Worm (Caenorhabditis elegans) whole organism, midembryonic: ENCODE measurements around the gene F36A4.3.

Source experiments
- T22C8.4 ChIP-seq: fragments of 200-800 bp; sonication (Bioruptor generic); IDR thresholded peaks from 2 replicates; pipeline ENCODE4 v1.3.6; 2022; ENCODE audit warnings: missing genetic modification characterization, missing compliant biosample characterization
- cog-1 ChIP-seq: sonication (generic microtip); optimal IDR thresholded peaks from 2 replicates; lab custom pipeline; 2016; ENCODE audit warnings: missing genetic modification characterization, missing compliant biosample characterization
- flt-1 ChIP-seq: fragments of 200-800 bp; sonication (Bioruptor generic); IDR thresholded peaks from 2 replicates; pipeline ENCODE4 v1.3.6; 2022; ENCODE audit warnings: missing genetic modification characterization, missing compliant biosample characterization
- klf-2 ChIP-seq: fragments of 200-800 bp; sonication (Bioruptor generic); conservative IDR thresholded peaks from 2 replicates; pipeline ENCODE4 v1.3.6; 2022; ENCODE audit warnings: missing genetic modification reagents, missing genetic modification characterization, missing compliant biosample characterization
- med-1 ChIP-seq: sonication (generic microtip); optimal IDR thresholded peaks from 2 replicates; lab custom pipeline; 2017; ENCODE audit warnings: missing genetic modification characterization, mild to moderate bottlenecking, missing compliant biosample characterization, antibody characterized with exemption, missing genetic modification reagents; ENCODE audit not compliant: insufficient read depth
- ref-1 ChIP-seq: fragments of 200-800 bp; sonication (Bioruptor generic); conservative IDR thresholded peaks from 2 replicates; pipeline ENCODE4 v1.3.6; 2022; ENCODE audit warnings: missing genetic modification reagents, missing genetic modification characterization, missing compliant biosample characterization
- tab-1 ChIP-seq: fragments of 200-800 bp; sonication (Bioruptor generic); IDR thresholded peaks from 2 replicates; pipeline ENCODE4 v1.3.6; 2022; ENCODE audit warnings: missing genetic modification characterization, missing compliant biosample characterization
- ztf-23 ChIP-seq: fragments of 200-800 bp; sonication (Bioruptor generic); IDR thresholded peaks from 2 replicates; pipeline ENCODE4 v1.3.6; 2022; ENCODE audit warnings: missing genetic modification reagents, missing genetic modification characterization, missing compliant biosample characterization
- ztf-29 ChIP-seq: fragments of 200-800 bp; sonication (Bioruptor generic); IDR thresholded peaks from 2 replicates; pipeline ENCODE4 v1.3.6; 2022; ENCODE audit warnings: missing genetic modification reagents, missing genetic modification characterization, missing compliant biosample characterization

Gene F36A4.3

DNA sequence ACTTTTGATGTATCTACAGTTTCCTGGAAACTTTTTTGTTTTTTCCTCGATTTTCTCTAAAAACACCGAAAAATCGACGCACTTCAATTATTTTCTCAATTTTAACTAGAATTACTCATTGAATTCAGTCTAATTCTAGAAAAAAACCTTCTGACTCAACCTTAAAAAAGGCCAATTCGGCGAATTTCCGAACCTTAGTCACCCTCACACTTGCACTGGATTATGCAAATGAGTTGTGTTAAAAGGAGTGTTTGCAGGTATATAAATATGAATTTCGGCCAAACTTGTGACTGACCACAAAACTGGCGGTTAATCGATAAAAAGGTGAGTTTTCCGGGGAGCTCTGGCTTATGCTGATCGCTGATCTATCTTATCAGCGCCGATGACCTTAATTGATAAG lies 22.9 kb upstream of the F36A4.3 start, which contains the start of gene ttr-20:
ttr-20 (plus strand) TSS at position 301 of the 400 bp plus-strand sequence.
- TF ChIP-seq med-1 (GFP tag; lab: Kevin White, UChicago) (no peak), ztf-23 (GFP tag; lab: Robert Waterston, UW) (no peak), ztf-29 (GFP tag; lab: Robert Waterston, UW) (no peak), T22C8.4 (GFP tag; lab: Robert Waterston, UW) (no peak)

DNA sequence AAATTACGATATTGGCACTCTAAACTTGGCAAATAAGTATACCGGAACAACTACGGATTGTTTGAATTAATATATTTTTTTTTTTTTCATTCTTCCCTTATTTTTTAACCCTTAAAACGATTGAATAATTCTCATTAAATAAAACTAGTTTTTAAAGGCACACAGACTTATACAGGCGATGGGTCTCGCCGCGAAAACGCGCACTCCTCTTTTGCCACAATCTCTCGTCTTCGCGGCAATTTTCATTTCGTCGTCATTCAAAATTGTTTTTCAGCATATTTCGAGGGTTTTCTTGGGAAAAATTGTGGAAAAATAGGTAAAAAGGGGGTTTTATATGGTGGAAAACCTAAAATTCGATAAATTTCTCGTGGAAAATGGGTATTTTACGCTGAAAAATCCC lies 22.1 kb upstream of the F36A4.3 start:
- TF ChIP-seq med-1 (GFP tag; lab: Kevin White, UChicago) (no peak), ref-1 (GFP tag; lab: Robert Waterston, UW) (no peak), klf-2 (GFP tag; lab: Robert Waterston, UW) (no peak), tab-1 (GFP tag; lab: Robert Waterston, UW) (no peak), T22C8.4 (GFP tag; lab: Robert Waterston, UW) (no peak), ztf-29 (GFP tag; lab: Robert Waterston, UW) (no peak), flt-1 (GFP tag; lab: Robert Waterston, UW) (no peak), ztf-23 (GFP tag; lab: Robert Waterston, UW) (no peak), cog-1 (tag; lab: Kevin White, UChicago) (no peak)

ce11 chrIV:4247770-4248169 lies 21.6 kb upstream of the F36A4.3 start, which contains the start of gene ama-1:
TSS of gene ama-1 (plus strand) at chrIV:4248070.
- TF ChIP-seq tab-1 (GFP tag; lab: Robert Waterston, UW) (no peak), ztf-29 (GFP tag; lab: Robert Waterston, UW) (no peak), med-1 (GFP tag; lab: Kevin White, UChicago) (no peak), cog-1 (tag; lab: Kevin White, UChicago) (no peak), ref-1 (GFP tag; lab: Robert Waterston, UW) (no peak), flt-1 (GFP tag; lab: Robert Waterston, UW) (no peak), T22C8.4 (GFP tag; lab: Robert Waterston, UW) (no peak), klf-2 (GFP tag; lab: Robert Waterston, UW) (no peak), ztf-23 (GFP tag; lab: Robert Waterston, UW) (no peak)

DNA sequence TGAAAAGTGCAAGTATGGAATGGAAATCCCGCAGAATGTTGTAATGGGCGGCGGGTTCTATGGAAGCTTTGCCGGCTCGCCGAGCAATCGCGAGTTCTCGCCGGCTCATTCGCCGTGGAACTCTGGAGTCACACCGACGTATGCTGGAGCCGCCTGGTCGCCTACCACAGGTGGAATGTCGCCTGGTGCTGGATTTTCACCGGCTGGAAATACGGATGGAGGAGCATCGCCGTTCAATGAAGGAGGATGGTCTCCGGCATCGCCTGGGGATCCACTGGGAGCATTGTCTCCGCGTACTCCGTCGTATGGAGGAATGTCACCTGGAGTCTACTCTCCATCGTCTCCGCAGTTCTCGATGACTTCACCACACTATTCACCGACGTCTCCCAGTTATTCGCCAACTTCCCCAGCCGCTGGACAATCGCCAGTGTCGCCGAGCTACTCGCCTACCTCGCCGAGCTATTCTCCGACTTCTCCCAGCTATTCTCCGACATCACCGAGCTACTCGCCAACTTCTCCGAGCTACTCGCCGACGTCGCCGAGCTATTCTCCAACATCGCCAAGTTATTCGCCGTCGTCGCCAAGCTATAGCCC lies 14.3 kb upstream of the F36A4.3 start:
- TF ChIP-seq tab-1 (GFP tag; lab: Robert Waterston, UW): no peak
- TF ChIP-seq med-1 (GFP tag; lab: Kevin White, UChicago): no peak
- TF ChIP-seq T22C8.4 (GFP tag; lab: Robert Waterston, UW): no peak
- 0 out of 2 replicates have a peak, but pooled peaks have one; percentile 37 for TF ChIP-seq klf-2 (GFP tag; lab: Robert Waterston, UW)
- TF ChIP-seq ztf-29 (GFP tag; lab: Robert Waterston, UW): no peak
- TF ChIP-seq ref-1 (GFP tag; lab: Robert Waterston, UW): no peak
- no peak for TF ChIP-seq flt-1 (GFP tag; lab: Robert Waterston, UW)

DNA sequence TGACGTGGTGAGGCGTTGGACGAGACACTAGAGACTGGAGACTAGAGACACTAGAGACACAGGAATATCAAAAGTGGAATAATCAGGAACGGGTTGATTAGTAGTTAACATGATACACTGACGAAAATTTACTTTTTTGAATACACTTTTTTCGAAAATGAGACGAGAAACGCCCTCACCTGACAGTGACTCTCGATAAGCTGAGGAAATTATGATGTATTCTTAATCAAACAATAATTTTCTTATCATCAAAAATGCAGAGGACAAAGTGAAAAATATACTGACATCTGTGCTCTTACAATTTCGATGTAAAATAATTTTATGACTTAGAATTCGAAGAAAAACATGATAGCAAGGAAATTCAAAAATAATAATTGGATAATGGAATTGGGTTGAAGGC lies 10.0 kb upstream of the F36A4.3 start:
- TF ChIP-seq T22C8.4 (GFP tag; lab: Robert Waterston, UW): no peak
- no peak for TF ChIP-seq ref-1 (GFP tag; lab: Robert Waterston, UW)
- no peak for TF ChIP-seq cog-1 (tag; lab: Kevin White, UChicago)
- no peak for TF ChIP-seq tab-1 (GFP tag; lab: Robert Waterston, UW)
- no peak for TF ChIP-seq ztf-29 (GFP tag; lab: Robert Waterston, UW)
- TF ChIP-seq med-1 (GFP tag; lab: Kevin White, UChicago): no peak
- TF ChIP-seq ztf-23 (GFP tag; lab: Robert Waterston, UW): no peak
- TF ChIP-seq flt-1 (GFP tag; lab: Robert Waterston, UW): no peak
- no peak for TF ChIP-seq klf-2 (GFP tag; lab: Robert Waterston, UW)

- TF ChIP-seq flt-1 (GFP tag; lab: Robert Waterston, UW) (no peak), cog-1 (tag; lab: Kevin White, UChicago) (no peak), ztf-29 (GFP tag; lab: Robert Waterston, UW) (no peak), med-1 (GFP tag; lab: Kevin White, UChicago) (no peak), ref-1 (GFP tag; lab: Robert Waterston, UW) (no peak), T22C8.4 (GFP tag; lab: Robert Waterston, UW) (no peak), tab-1 (GFP tag; lab: Robert Waterston, UW) (no peak), ztf-23 (GFP tag; lab: Robert Waterston, UW) (no peak), klf-2 (GFP tag; lab: Robert Waterston, UW) (no peak)
Observed at ce11 chrIV:4262993-4263392, 6.4 kb upstream of the F36A4.3 start, which contains the start of gene col-33. TSS of gene col-33 (plus strand) at chrIV:4263293.

DNA sequence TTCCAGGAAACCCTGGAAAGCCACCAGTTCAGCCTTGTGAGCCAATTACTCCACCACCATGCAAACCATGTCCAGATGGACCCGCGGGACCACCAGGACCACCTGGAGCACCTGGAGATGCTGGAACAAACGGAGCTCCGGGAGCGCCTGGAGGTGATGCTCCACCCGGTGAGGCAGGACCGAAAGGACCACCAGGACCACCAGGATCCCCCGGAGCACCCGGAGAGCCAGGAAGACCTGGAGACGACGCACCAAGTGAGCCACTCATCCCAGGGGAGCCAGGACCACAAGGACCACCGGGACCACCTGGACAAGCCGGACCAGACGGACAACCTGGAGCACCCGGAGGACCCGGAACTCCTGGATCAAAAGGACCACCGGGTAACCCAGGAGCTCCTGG lies 4.8 kb upstream of the F36A4.3 start:
- TF ChIP-seq T22C8.4 (GFP tag; lab: Robert Waterston, UW): no peak
- TF ChIP-seq klf-2 (GFP tag; lab: Robert Waterston, UW): no peak
- TF ChIP-seq med-1 (GFP tag; lab: Kevin White, UChicago): no peak
- no peak for TF ChIP-seq cog-1 (tag; lab: Kevin White, UChicago)
- no peak for TF ChIP-seq ztf-23 (GFP tag; lab: Robert Waterston, UW)
- no peak for TF ChIP-seq flt-1 (GFP tag; lab: Robert Waterston, UW)
- TF ChIP-seq tab-1 (GFP tag; lab: Robert Waterston, UW): no peak
- TF ChIP-seq ref-1 (GFP tag; lab: Robert Waterston, UW): no peak
- no peak for TF ChIP-seq ztf-29 (GFP tag; lab: Robert Waterston, UW)

DNA sequence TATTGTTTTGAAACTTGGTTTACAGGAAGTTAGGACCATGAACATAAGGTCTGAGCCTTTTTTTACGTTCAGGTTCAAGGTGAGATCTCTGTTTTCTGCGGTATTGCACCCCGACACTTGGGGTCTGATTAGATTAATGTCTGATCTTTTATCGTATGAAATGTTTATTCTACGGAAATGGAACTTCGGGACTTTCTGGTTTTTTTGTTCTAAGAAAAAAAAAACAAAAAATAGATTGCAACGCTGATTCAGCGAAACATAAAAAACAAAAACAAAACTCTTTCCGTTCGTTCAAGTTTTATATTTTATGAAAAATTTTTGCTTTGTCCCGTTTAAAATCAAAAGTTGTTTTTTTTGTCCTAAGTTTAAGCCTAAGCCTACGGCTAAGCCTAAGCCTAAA lies 4.2 kb upstream of the F36A4.3 start, which contains the start of gene F36A4.5:
F36A4.5 (plus strand) TSS at position 301 of the 400 bp plus-strand sequence.
- no peak for TF ChIP-seq klf-2 (GFP tag; lab: Robert Waterston, UW)
- TF ChIP-seq cog-1 (tag; lab: Kevin White, UChicago): no peak
- TF ChIP-seq ref-1 (GFP tag; lab: Robert Waterston, UW): no peak
- TF ChIP-seq tab-1 (GFP tag; lab: Robert Waterston, UW): no peak
- TF ChIP-seq T22C8.4 (GFP tag; lab: Robert Waterston, UW): no peak
- TF ChIP-seq ztf-29 (GFP tag; lab: Robert Waterston, UW): no peak
- TF ChIP-seq flt-1 (GFP tag; lab: Robert Waterston, UW): no peak
- no peak for TF ChIP-seq ztf-23 (GFP tag; lab: Robert Waterston, UW)
- TF ChIP-seq med-1 (GFP tag; lab: Kevin White, UChicago): no peak
